Worm (Caenorhabditis elegans): Measurements from ENCODE around the gene abhd-5.1.

Gene abhd-5.1

DNA sequence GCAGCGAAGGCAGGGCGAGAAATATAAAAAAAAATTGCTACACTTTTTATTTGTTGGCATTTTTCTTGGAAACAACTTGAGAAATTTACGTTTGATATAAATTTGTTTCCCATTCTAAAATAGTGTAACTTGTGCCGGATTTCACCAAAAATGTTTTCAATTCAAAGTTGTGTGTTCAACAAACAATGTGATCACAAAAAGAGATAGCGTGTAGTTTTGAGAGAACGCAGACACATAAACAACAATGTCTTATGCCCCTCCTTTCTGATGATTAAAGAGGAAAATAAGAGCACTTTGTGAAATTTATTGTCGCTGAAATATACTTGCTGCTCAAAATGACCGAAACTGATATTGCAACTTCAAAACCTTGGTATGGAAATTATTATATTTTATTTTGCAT, at the start of gene abhd-5.1:
TSS of gene abhd-5.1 (plus strand) at position 230 of the 400 bp plus-strand sequence.
- no peak for TF ChIP-seq elt-1 (tag; optimal IDR thresholded peaks at IDR 0.05; ENCODE audit: borderline replicate concordance, insufficient read depth)
- TF ChIP-seq bed-3 (GFP tag; optimal IDR thresholded peaks at IDR 0.05): no peak
- no peak for TF ChIP-seq ceh-43 (GFP tag; optimal IDR thresholded peaks at IDR 0.05)
- TF ChIP-seq blmp-1 (tag; optimal IDR thresholded peaks at IDR 0.05): no peak
- no peak for TF ChIP-seq tbx-8 (GFP tag; optimal IDR thresholded peaks at IDR 0.05)
- TF ChIP-seq mep-1 (tag; optimal IDR thresholded peaks at IDR 0.05): no peak
- TF ChIP-seq lin-13 (tag; optimal IDR thresholded peaks at IDR 0.05): no peak
- no peak for TF ChIP-seq cnd-1 (tag; optimal IDR thresholded peaks at IDR 0.05)
- no peak for TF ChIP-seq ceh-83 (GFP tag; optimal IDR thresholded peaks at IDR 0.05)
- no peak for TF ChIP-seq pha-4 (tag; optimal IDR thresholded peaks at IDR 0.05)
- TF ChIP-seq nhr-12 (tag; optimal IDR thresholded peaks at IDR 0.05): no peak
- no peak for TF ChIP-seq unc-39 (tag; optimal IDR thresholded peaks at IDR 0.05)

DNA sequence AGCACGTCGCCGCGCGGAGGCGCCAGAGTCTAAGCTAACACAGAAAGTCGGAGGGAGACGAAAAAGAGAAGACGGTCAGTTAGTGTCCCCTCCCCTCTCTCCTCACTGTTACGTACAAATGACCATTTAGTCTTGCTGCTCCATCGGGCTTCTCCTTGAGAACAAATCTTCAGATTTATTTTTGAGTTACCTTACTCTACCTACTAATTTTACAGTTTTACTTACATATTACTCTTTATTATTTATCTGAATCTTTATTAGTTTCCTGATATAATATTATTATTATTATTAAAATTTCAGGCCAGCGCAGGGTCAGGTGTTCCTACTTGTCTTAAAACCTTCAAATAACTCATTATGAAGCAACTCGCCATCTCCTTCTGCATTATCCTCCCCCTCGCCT, 46.7 kb upstream of the abhd-5.1 start, which contains the start of gene R02F11.1:
TSS of gene R02F11.1 (plus strand) at position 301 of the 400 bp plus-strand sequence.
- TF ChIP-seq nhr-28 (tag; optimal IDR thresholded peaks at IDR 0.05) (no peak), ham-2 (GFP tag; optimal IDR thresholded peaks at IDR 0.05) (no peak), nhr-76 (tag; optimal IDR thresholded peaks at IDR 0.05) (no peak), pha-4 (tag; optimal IDR thresholded peaks at IDR 0.05) (no peak), bed-3 (GFP tag; optimal IDR thresholded peaks at IDR 0.05) (no peak), flh-1 (GFP tag; optimal IDR thresholded peaks at IDR 0.05) (no peak), tbx-8 (GFP tag; optimal IDR thresholded peaks at IDR 0.05) (no peak)

DNA sequence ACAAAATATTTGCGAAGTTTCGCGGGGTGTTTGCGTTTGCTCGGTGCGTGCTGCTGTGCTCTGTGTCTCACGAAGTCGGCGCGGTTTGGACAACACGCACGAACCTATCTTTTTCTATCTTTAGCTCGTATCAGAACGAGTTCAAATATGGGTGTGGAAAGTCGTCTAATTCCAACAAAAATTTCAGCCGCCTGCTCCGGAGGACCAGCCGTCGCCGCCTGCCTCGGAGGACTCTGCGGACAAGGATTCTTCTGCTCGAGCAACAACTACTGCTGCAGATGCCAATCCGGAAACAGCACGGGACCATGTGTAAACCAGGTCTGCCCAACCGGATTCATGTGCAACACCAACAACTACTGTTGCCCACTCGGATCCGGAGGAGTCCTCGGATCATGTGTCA, 45.5 kb upstream of the abhd-5.1 start:
- no peak for TF ChIP-seq pha-4 (tag; optimal IDR thresholded peaks at IDR 0.05)
- TF ChIP-seq nhr-12 (tag; optimal IDR thresholded peaks at IDR 0.05): no peak
- no peak for TF ChIP-seq nhr-2 (tag; optimal IDR thresholded peaks at IDR 0.05)
- TF ChIP-seq M03D4.4 (tag; optimal IDR thresholded peaks at IDR 0.05): no peak

DNA sequence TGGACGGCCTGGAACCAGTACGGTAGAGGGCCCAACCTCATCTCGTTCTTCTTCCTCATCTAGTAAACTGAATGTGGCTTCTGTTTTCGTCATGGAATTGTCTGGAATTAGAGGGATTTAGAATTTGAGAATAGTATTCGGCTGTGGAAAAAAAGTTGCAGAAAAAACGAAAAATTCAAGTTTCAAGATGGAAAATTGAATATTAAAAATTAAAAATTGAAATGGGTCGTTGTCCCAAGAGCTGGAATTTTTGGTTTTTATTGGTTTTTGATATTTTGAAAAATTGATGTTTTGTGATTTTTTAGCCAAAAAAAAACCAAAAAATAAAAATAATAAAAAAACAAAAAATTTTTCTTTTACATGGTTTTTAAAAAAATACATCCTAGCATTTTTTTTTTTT, 41.6 kb upstream of the abhd-5.1 start, which contains the start of gene R02F11.3:
TSS of gene R02F11.3 (minus strand) at position 101 of the 400 bp plus-strand sequence.
- no peak for TF ChIP-seq nhr-12 (tag; optimal IDR thresholded peaks at IDR 0.05)
- no peak for TF ChIP-seq ceh-43 (GFP tag; optimal IDR thresholded peaks at IDR 0.05)
- no peak for TF ChIP-seq unc-62 (GFP tag; optimal IDR thresholded peaks at IDR 0.05)
- TF ChIP-seq ceh-39 (tag; optimal IDR thresholded peaks at IDR 0.05): no peak
- TF ChIP-seq lin-32 (GFP tag; optimal IDR thresholded peaks at IDR 0.05): no peak
- TF ChIP-seq ham-2 (GFP tag; optimal IDR thresholded peaks at IDR 0.05): no peak

DNA sequence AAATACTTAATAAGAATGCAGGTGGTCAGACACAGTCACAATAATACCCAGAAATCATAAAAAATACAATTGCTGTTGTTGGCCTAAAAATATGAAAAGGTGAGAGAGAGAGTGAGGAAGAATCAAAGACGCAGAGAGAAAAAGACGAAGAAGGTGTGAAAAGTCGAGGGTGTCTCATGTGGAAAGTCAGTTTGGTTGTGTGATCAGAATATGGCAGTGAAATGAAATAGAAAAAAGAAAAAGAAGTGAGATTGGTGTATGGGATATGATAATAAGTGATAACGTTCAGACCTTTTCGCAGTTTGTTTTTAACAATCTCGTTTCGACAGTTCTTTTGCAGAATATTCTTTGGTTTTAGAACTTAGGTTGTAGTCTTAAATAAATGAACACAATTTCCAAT, 40.6 kb upstream of the abhd-5.1 start:
- TF ChIP-seq nhr-28 (tag; optimal IDR thresholded peaks at IDR 0.05) (no peak), zip-8 (tag; optimal IDR thresholded peaks at IDR 0.05) (no peak), lin-13 (tag; optimal IDR thresholded peaks at IDR 0.05) (no peak), unc-62 (GFP tag; optimal IDR thresholded peaks at IDR 0.05) (no peak), tbx-8 (GFP tag; optimal IDR thresholded peaks at IDR 0.05) (no peak), mep-1 (tag; optimal IDR thresholded peaks at IDR 0.05) (no peak), hlh-1 (tag; optimal IDR thresholded peaks at IDR 0.05) (no peak), unc-120 (tag; optimal IDR thresholded peaks at IDR 0.05; ENCODE audit: poor library complexity, severe bottlenecking) (no peak), nhr-12 (tag; optimal IDR thresholded peaks at IDR 0.05) (no peak), unc-39 (tag; optimal IDR thresholded peaks at IDR 0.05) (no peak), nhr-237 (tag; optimal IDR thresholded peaks at IDR 0.05) (no peak), nhr-76 (tag; optimal IDR thresholded peaks at IDR 0.05) (no peak)

DNA sequence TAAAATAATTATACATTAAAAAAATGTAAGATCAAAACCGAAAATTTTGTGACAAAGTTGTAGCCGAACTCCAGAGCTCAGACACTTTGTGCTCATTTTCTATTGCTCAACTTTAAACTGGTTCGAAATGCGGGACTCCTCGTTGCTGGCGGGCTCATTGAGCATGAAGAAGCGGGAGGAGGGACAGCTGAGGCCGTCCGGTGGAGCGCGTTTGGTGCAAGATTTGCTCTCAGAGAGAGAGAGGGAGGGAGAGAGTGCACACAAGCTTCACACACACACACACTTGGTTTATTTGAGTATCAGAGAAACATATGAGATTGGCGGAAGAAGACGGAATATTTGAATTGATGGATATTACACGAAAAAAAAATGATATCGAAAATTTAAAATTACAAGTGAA, 36.8 kb upstream of the abhd-5.1 start:
- TF ChIP-seq unc-120 (tag; optimal IDR thresholded peaks at IDR 0.05; ENCODE audit: poor library complexity, severe bottlenecking): peak; percentile 19
- TF ChIP-seq lin-13 (tag; optimal IDR thresholded peaks at IDR 0.05): peak; percentile 56
- no peak for TF ChIP-seq nhr-12 (tag; optimal IDR thresholded peaks at IDR 0.05)
- no peak for TF ChIP-seq sem-2 (GFP tag; optimal IDR thresholded peaks at IDR 0.05)
- TF ChIP-seq M03D4.4 (tag; optimal IDR thresholded peaks at IDR 0.05): peak; percentile 51
- TF ChIP-seq ces-1 (GFP tag; optimal IDR thresholded peaks at IDR 0.05): peak; percentile 9
- TF ChIP-seq sptf-1 (tag; optimal IDR thresholded peaks at IDR 0.05): no peak
- TF ChIP-seq zip-8 (tag; optimal IDR thresholded peaks at IDR 0.05): no peak
- TF ChIP-seq unc-62 (GFP tag; optimal IDR thresholded peaks at IDR 0.05): no peak
- no peak for TF ChIP-seq lin-32 (GFP tag; optimal IDR thresholded peaks at IDR 0.05)
- no peak for TF ChIP-seq unc-39 (tag; optimal IDR thresholded peaks at IDR 0.05)
- no peak for TF ChIP-seq elt-1 (tag; optimal IDR thresholded peaks at IDR 0.05; ENCODE audit: borderline replicate concordance, insufficient read depth)
- TF ChIP-seq nhr-237 (tag; optimal IDR thresholded peaks at IDR 0.05): no peak
- TF ChIP-seq flh-1 (GFP tag; optimal IDR thresholded peaks at IDR 0.05): no peak
- no peak for TF ChIP-seq blmp-1 (tag; optimal IDR thresholded peaks at IDR 0.05)
- TF ChIP-seq drap-1 (GFP tag; optimal IDR thresholded peaks at IDR 0.05): peak; percentile 50
- TF ChIP-seq nhr-2 (tag; optimal IDR thresholded peaks at IDR 0.05): no peak
- no peak for TF ChIP-seq nhr-76 (tag; optimal IDR thresholded peaks at IDR 0.05)
- TF ChIP-seq bed-3 (GFP tag; optimal IDR thresholded peaks at IDR 0.05): no peak
- TF ChIP-seq snpc-4 (tag; optimal IDR thresholded peaks at IDR 0.05): no peak
- TF ChIP-seq mab-5 (tag; optimal IDR thresholded peaks at IDR 0.05): no peak
- no peak for TF ChIP-seq ceh-83 (GFP tag; optimal IDR thresholded peaks at IDR 0.05)
- peak; percentile 89 for TF ChIP-seq hlh-1 (tag; optimal IDR thresholded peaks at IDR 0.05)
- no peak for TF ChIP-seq ceh-39 (tag; optimal IDR thresholded peaks at IDR 0.05)
- TF ChIP-seq tbx-8 (GFP tag; optimal IDR thresholded peaks at IDR 0.05): no peak
- no peak for TF ChIP-seq ztf-11 (tag; optimal IDR thresholded peaks at IDR 0.05)
- peak; percentile 70 for TF ChIP-seq mep-1 (tag; optimal IDR thresholded peaks at IDR 0.05)
- TF ChIP-seq ham-2 (GFP tag; optimal IDR thresholded peaks at IDR 0.05): no peak
- TF ChIP-seq nhr-28 (tag; optimal IDR thresholded peaks at IDR 0.05): no peak
- peak; percentile 35 for TF ChIP-seq cnd-1 (tag; optimal IDR thresholded peaks at IDR 0.05)
- TF ChIP-seq lsy-2 (tag; optimal IDR thresholded peaks at IDR 0.05): peak; percentile 40
- TF ChIP-seq ceh-43 (GFP tag; optimal IDR thresholded peaks at IDR 0.05): no peak
- no peak for TF ChIP-seq elt-3 (tag; optimal IDR thresholded peaks at IDR 0.05)
- TF ChIP-seq mls-2 (tag; optimal IDR thresholded peaks at IDR 0.05): peak; percentile 25
